Worm (Caenorhabditis elegans): ENCODE measurements around the gene T23G7.3.

The T23G7.3 gene

ce11 chrII:9160197-9160806, 7.3 kb downstream of the T23G7.3 start (continued):
- no peak for TF ChIP-seq nhr-41 (GFP tag; IDR thresholded peaks at IDR 0.05)
- TF ChIP-seq lin-38 (GFP tag; IDR thresholded peaks at IDR 0.05), result no peak
- TF ChIP-seq F49E8.2 (tag; optimal IDR thresholded peaks at IDR 0.05; ENCODE audit: borderline replicate concordance), result no peak
- peak in 1 of 2 experiments; percentile 62 for TF ChIP-seq unc-62 (GFP tag; optimal IDR thresholded peaks at IDR 0.05 in 1 of 2)
- no peak for TF ChIP-seq unc-62 (tag; optimal IDR thresholded peaks at IDR 0.05)
- no peak for TF ChIP-seq R02D3.7 (tag; optimal IDR thresholded peaks at IDR 0.05)
- TF ChIP-seq daf-8 (GFP tag; IDR thresholded peaks at IDR 0.05), result no peak
- TF ChIP-seq hif-1 (tag; optimal IDR thresholded peaks at IDR 0.05), result peak; percentile 99
- no peak for TF ChIP-seq sdz-12 (GFP tag; optimal IDR thresholded peaks at IDR 0.05)
- no peak for TF ChIP-seq lin-39 (tag; optimal IDR thresholded peaks at IDR 0.05)
- TF ChIP-seq unc-130 (GFP tag; optimal IDR thresholded peaks at IDR 0.05), result no peak
- no peak for TF ChIP-seq Y105C5A.15 (GFP tag; IDR thresholded peaks at IDR 0.05)
- TF ChIP-seq nhr-42 (GFP tag; IDR thresholded peaks at IDR 0.05), result no peak
- TF ChIP-seq fos-1 (tag; optimal IDR thresholded peaks at IDR 0.05), result no peak

ce11 chrII:9158029-9158428, 9.6 kb downstream of the T23G7.3 start, which contains the start of gene oac-54:
Gene oac-54, plus strand, starts transcription at chrII:9158111.
- TF ChIP-seq nhr-25 (tag; optimal IDR thresholded peaks at IDR 0.05; ENCODE audit: borderline replicate concordance, insufficient read depth) (no peak), hif-1 (tag; optimal IDR thresholded peaks at IDR 0.05) (peak; percentile 4 to 65), aha-1 (tag) (peak; percentile 95), F49E8.2 (tag; optimal IDR thresholded peaks at IDR 0.05; ENCODE audit: borderline replicate concordance) (no peak), dmd-6 (GFP tag; IDR thresholded peaks at IDR 0.05) (peak; percentile 39), ztf-7 (tag; optimal IDR thresholded peaks at IDR 0.05) (no peak), unc-39 (tag; optimal IDR thresholded peaks at IDR 0.05) (no peak), nhr-10 (tag; optimal IDR thresholded peaks at IDR 0.05) (no peak), Y75B8A.6 (GFP tag; IDR thresholded peaks at IDR 0.05) (no peak), nhr-11 (tag; optimal IDR thresholded peaks at IDR 0.05) (no peak), madf-5 (GFP tag; IDR thresholded peaks at IDR 0.05) (no peak), hmg-1.1 (GFP tag; IDR thresholded peaks at IDR 0.05) (no peak), lin-15B (tag; optimal IDR thresholded peaks at IDR 0.05) (no peak)

- TF ChIP-seq dmd-6 (GFP tag; IDR thresholded peaks at IDR 0.05), result peak; percentile 85
- no peak for TF ChIP-seq fkh-10 (GFP tag; optimal IDR thresholded peaks at IDR 0.05)
- TF ChIP-seq hlh-11 (tag; optimal IDR thresholded peaks at IDR 0.05), result peak; percentile 52
- no peak for TF ChIP-seq snpc-4 (tag; optimal IDR thresholded peaks at IDR 0.05)
- peak; percentile 96 for TF ChIP-seq pqm-1 (tag; optimal IDR thresholded peaks at IDR 0.05)
- TF ChIP-seq nhr-42 (GFP tag; IDR thresholded peaks at IDR 0.05), result no peak
- no peak for TF ChIP-seq F26F4.8 (GFP tag; conservative IDR thresholded peaks at IDR 0.05)
- TF ChIP-seq zip-11 (GFP tag; IDR thresholded peaks at IDR 0.05), result no peak
- no peak for TF ChIP-seq nhr-102 (tag; optimal IDR thresholded peaks at IDR 0.05)
- TF ChIP-seq nhr-10 (tag; optimal IDR thresholded peaks at IDR 0.05), result no peak
- no peak for TF ChIP-seq nhr-111 (GFP tag; optimal IDR thresholded peaks at IDR 0.05)
- no peak for TF ChIP-seq ztf-11 (tag; optimal IDR thresholded peaks at IDR 0.05)
- peak; percentile 20 for TF ChIP-seq hlh-30 (tag; optimal IDR thresholded peaks at IDR 0.05; ENCODE audit: insufficient read depth)
- TF ChIP-seq ZK546.5 (tag; optimal IDR thresholded peaks at IDR 0.05), result no peak
- peak; percentile 6 for TF ChIP-seq mep-1 (tag; optimal IDR thresholded peaks at IDR 0.05)
- TF ChIP-seq nhr-48 (tag; optimal IDR thresholded peaks at IDR 0.05), result no peak
- no peak for TF ChIP-seq skn-1 (tag; optimal IDR thresholded peaks at IDR 0.05)
- no peak for TF ChIP-seq Y105C5A.15 (GFP tag; IDR thresholded peaks at IDR 0.05)
- no peak for TF ChIP-seq arid-1 (GFP tag; conservative IDR thresholded peaks at IDR 0.05)
- TF ChIP-seq set-16 (GFP tag; IDR thresholded peaks at IDR 0.05), result no peak
- TF ChIP-seq zip-2 (tag; optimal IDR thresholded peaks at IDR 0.05), result no peak
- no peak for TF ChIP-seq lin-15B (tag; optimal IDR thresholded peaks at IDR 0.05)
- TF ChIP-seq jun-1 (tag; optimal IDR thresholded peaks at IDR 0.05), result no peak
- TF ChIP-seq egl-43 (GFP tag; IDR thresholded peaks at IDR 0.05), result no peak
- TF ChIP-seq lin-1 (GFP tag; IDR thresholded peaks at IDR 0.05), result no peak
- peak; percentile 53 for TF ChIP-seq nhr-28 (tag; optimal IDR thresholded peaks at IDR 0.05)
- no peak for TF ChIP-seq dpl-1 (GFP tag; optimal IDR thresholded peaks at IDR 0.05)
- TF ChIP-seq ctbp-1 (GFP tag; IDR thresholded peaks at IDR 0.05), result no peak
- no peak for TF ChIP-seq lin-38 (GFP tag; IDR thresholded peaks at IDR 0.05)
- TF ChIP-seq F44E2.7 (GFP tag; IDR thresholded peaks at IDR 0.05), result no peak
Measured at ce11 chrII:9157125-9157524, 10.5 kb downstream of the T23G7.3 start.
